Fruit fly (Drosophila melanogaster) whole organism, embryonic: ENCODE results near the gene mei-P26.
A peak's percentile ranks its signal among the peaks of the same experiment; 100 is the strongest.

ENCODE experiments used
- CG10543 ChIP-seq: fragments of 200-800 bp; sonication (Bioruptor generic); optimal IDR thresholded peaks from 3 replicates; lab custom pipeline; 2017; ENCODE audit warnings: missing biosample characterization, mild to moderate bottlenecking, missing genetic modification characterization, moderate library complexity
- CG10654 ChIP-seq: fragments of 200-800 bp; sonication (Bioruptor generic); optimal IDR thresholded peaks from 2 replicates; lab custom pipeline; 2016; ENCODE audit warnings: missing biosample characterization, missing genetic modification characterization
- CG13894 ChIP-seq: fragments of 200-800 bp; sonication (Bioruptor generic); optimal IDR thresholded peaks from 3 replicates; lab custom pipeline; 2018; ENCODE audit warnings: missing biosample characterization, mild to moderate bottlenecking, missing genetic modification characterization, moderate library complexity
- CG1602 ChIP-seq: fragments of 200-800 bp; sonication (Bioruptor generic); optimal IDR thresholded peaks from 3 replicates; lab custom pipeline; 2016; ENCODE audit warnings: missing biosample characterization, missing genetic modification characterization
- CG1603 ChIP-seq: fragments of 200-800 bp; sonication (Bioruptor generic); optimal IDR thresholded peaks from 2 replicates; lab custom pipeline; 2019; ENCODE audit warnings: missing biosample characterization, mild to moderate bottlenecking, missing genetic modification characterization, moderate library complexity
- CG17829 ChIP-seq: fragments of 200-800 bp; optimal IDR thresholded peaks from 2 replicates; lab custom pipeline; 2019; ENCODE audit warnings: missing biosample characterization, mild to moderate bottlenecking, missing genetic modification characterization, moderate library complexity
- CG2116 ChIP-seq: fragments of 200-800 bp; sonication (Bioruptor generic); optimal IDR thresholded peaks from 3 replicates; lab custom pipeline; 2018; ENCODE audit warnings: missing biosample characterization, mild to moderate bottlenecking, missing genetic modification characterization
- CG31365 ChIP-seq: fragments of 200-800 bp; sonication (Bioruptor generic); optimal IDR thresholded peaks from 2 replicates; lab custom pipeline; 2018; ENCODE audit warnings: missing biosample characterization, mild to moderate bottlenecking, missing genetic modification characterization
- CG33213 ChIP-seq: fragments of 200-800 bp; sonication (Bioruptor generic); optimal IDR thresholded peaks from 3 replicates; lab custom pipeline; 2016; ENCODE audit warnings: missing biosample characterization, missing genetic modification characterization
- CG4360 ChIP-seq: fragments of 200-800 bp; sonication (Bioruptor generic); IDR thresholded peaks from 2 replicates; pipeline ENCODE4 v1.3.6; 2022; ENCODE audit warnings: missing biosample characterization, missing genetic modification characterization
- CG5180 ChIP-seq: fragments of 200-800 bp; sonication (Bioruptor generic); optimal IDR thresholded peaks from 3 replicates; lab custom pipeline; 2017; ENCODE audit warnings: missing biosample characterization, missing genetic modification characterization, mild to moderate bottlenecking, moderate library complexity, missing genetic modification reagents
- CG5245 ChIP-seq: fragments of 200-800 bp; sonication (Bioruptor generic); optimal IDR thresholded peaks from 3 replicates; lab custom pipeline; 2016; ENCODE audit warnings: missing biosample characterization, missing genetic modification characterization
- CG6683 ChIP-seq: fragments of 200-800 bp; sonication (Bioruptor generic); optimal IDR thresholded peaks from 2 replicates; lab custom pipeline; 2017; ENCODE audit warnings: missing biosample characterization, mild to moderate bottlenecking, missing genetic modification characterization, missing genetic modification reagents
- CG6791 ChIP-seq: fragments of 200-800 bp; sonication (Bioruptor generic); IDR thresholded peaks from 3 replicates; pipeline ENCODE4 v1.3.6; 2022; ENCODE audit warnings: missing biosample characterization, missing genetic modification characterization; ENCODE audit not compliant: partially characterized antibody
- CG8281 ChIP-seq: fragments of 200-800 bp; sonication (Bioruptor generic); optimal IDR thresholded peaks from 2 replicates; lab custom pipeline; 2018; ENCODE audit warnings: missing biosample characterization, mild to moderate bottlenecking, missing genetic modification characterization, moderate library complexity
- CG9437 ChIP-seq: fragments of 200-800 bp; sonication (Bioruptor generic); optimal IDR thresholded peaks from 2 replicates; lab custom pipeline; 2018; ENCODE audit warnings: missing biosample characterization, mild to moderate bottlenecking, missing genetic modification characterization
- Deaf1 ChIP-seq: fragments of 200-800 bp; optimal IDR thresholded peaks from 3 replicates; lab custom pipeline; 2019; ENCODE audit warnings: missing biosample characterization, mild to moderate bottlenecking, missing genetic modification characterization, moderate library complexity
- Hr3 ChIP-seq: fragments of 200-800 bp; sonication (Bioruptor generic); optimal IDR thresholded peaks from 3 replicates; lab custom pipeline; 2016; ENCODE audit warnings: missing biosample characterization, missing genetic modification characterization
- Hr51 ChIP-seq, 2 experiments: fragments of 200-800 bp; sonication (Bioruptor generic); optimal IDR thresholded peaks; 2 replicates in 1 of 2; 3 replicates in 1 of 2; lab custom pipeline; 2016 to 2018; ENCODE audit warnings: missing biosample characterization in 2 of 2, missing genetic modification characterization in 2 of 2, mild to moderate bottlenecking in 1 of 2, moderate library complexity in 1 of 2
- Mad ChIP-seq: fragments of 200-800 bp; sonication (Bioruptor generic); optimal IDR thresholded peaks from 2 replicates; lab custom pipeline; 2016; ENCODE audit warnings: missing biosample characterization, missing genetic modification characterization
- NC2β ChIP-seq: fragments of 200-800 bp; sonication (Bioruptor generic); optimal IDR thresholded peaks from 2 replicates; lab custom pipeline; 2016; ENCODE audit warnings: missing biosample characterization, missing genetic modification characterization
- Rfx ChIP-seq: fragments of 200-800 bp; sonication (Bioruptor generic); IDR thresholded peaks from 2 replicates; pipeline ENCODE4 v1.3.6; 2022; ENCODE audit warnings: missing biosample characterization, missing genetic modification characterization
- Rx ChIP-seq: fragments of 200-800 bp; sonication (Bioruptor generic); IDR thresholded peaks from 2 replicates; pipeline ENCODE4 v1.3.6; 2022; ENCODE audit warnings: missing biosample characterization, missing genetic modification characterization
- cad ChIP-seq: fragments of >200 bp; optimal IDR thresholded peaks from 2 replicates; lab custom pipeline; 2017; ENCODE audit warnings: missing biosample characterization, missing genetic modification characterization
- cas ChIP-seq: fragments of 200-800 bp; sonication (Bioruptor generic); IDR thresholded peaks from 2 replicates; pipeline ENCODE4 v1.3.6; 2022; ENCODE audit warnings: missing biosample characterization, missing genetic modification characterization
- crol ChIP-seq: fragments of 200-800 bp; sonication (Bioruptor generic); IDR thresholded peaks from 2 replicates; pipeline ENCODE4 v1.3.6; 2022; ENCODE audit warnings: missing biosample characterization, missing genetic modification characterization
- eve ChIP-seq, 2 experiments: fragments of >200 bp; optimal IDR thresholded peaks; 2 replicates each; lab custom pipeline; 2017; ENCODE audit warnings: missing biosample characterization in 2 of 2, missing genetic modification characterization in 2 of 2
- exex ChIP-seq: fragments of 200-800 bp; sonication (Bioruptor generic); optimal IDR thresholded peaks from 4 replicates; lab custom pipeline; 2018; ENCODE audit warnings: missing biosample characterization, mild to moderate bottlenecking, missing genetic modification characterization, moderate library complexity
- grn ChIP-seq: fragments of 200-800 bp; sonication (Bioruptor generic); optimal IDR thresholded peaks from 3 replicates; lab custom pipeline; 2017; ENCODE audit warnings: missing biosample characterization, missing genetic modification characterization
- insv ChIP-seq, 2 experiments: fragments of 200-800 bp; sonication (Bioruptor generic); optimal IDR thresholded peaks; 3 replicates each; lab custom pipeline; 2016 to 2018; ENCODE audit warnings: missing biosample characterization in 2 of 2, missing genetic modification characterization in 2 of 2
- jigr1 ChIP-seq: fragments of 200-800 bp; sonication (Bioruptor generic); IDR thresholded peaks from 3 replicates; pipeline ENCODE4 v1.3.6; 2022; ENCODE audit warnings: missing biosample characterization, missing genetic modification characterization
- kni ChIP-seq: fragments of 200-800 bp; sonication (Bioruptor generic); optimal IDR thresholded peaks from 3 replicates; lab custom pipeline; 2017; ENCODE audit warnings: mild to moderate bottlenecking, missing biosample characterization, missing genetic modification reagents, missing genetic modification characterization
- lbe ChIP-seq: fragments of 200-800 bp; sonication (Bioruptor generic); optimal IDR thresholded peaks from 2 replicates; lab custom pipeline; 2016; ENCODE audit warnings: missing biosample characterization, mild to moderate bottlenecking, missing genetic modification characterization
- oc ChIP-seq: fragments of 200-800 bp; sonication (Bioruptor generic); optimal IDR thresholded peaks from 2 replicates; lab custom pipeline; 2018; ENCODE audit warnings: missing biosample characterization, mild to moderate bottlenecking, missing genetic modification characterization, moderate library complexity
- odd ChIP-seq: fragments of 200-800 bp; sonication (Bioruptor generic); optimal IDR thresholded peaks from 2 replicates; lab custom pipeline; 2017; ENCODE audit warnings: missing biosample characterization, mild to moderate bottlenecking, missing genetic modification characterization
- pnt ChIP-seq: fragments of 200-800 bp; sonication (Bioruptor generic); optimal IDR thresholded peaks from 3 replicates; lab custom pipeline; 2016; ENCODE audit warnings: missing biosample characterization, missing genetic modification characterization
- pros ChIP-seq: fragments of 200-800 bp; sonication (Bioruptor generic); optimal IDR thresholded peaks from 3 replicates; lab custom pipeline; 2019; ENCODE audit warnings: missing biosample characterization, mild to moderate bottlenecking, missing genetic modification characterization, moderate library complexity
- row ChIP-seq: fragments of 200-800 bp; sonication (Bioruptor generic); IDR thresholded peaks from 3 replicates; pipeline ENCODE4 v1.3.6; 2022; ENCODE audit warnings: missing biosample characterization, missing genetic modification characterization
- sens ChIP-seq: fragments of 200-800 bp; sonication (Bioruptor generic); peaks from one replicate; lab custom pipeline; 2016; ENCODE audit warnings: missing biosample characterization, missing genetic modification characterization
- sqz ChIP-seq: fragments of 200-800 bp; sonication (Bioruptor generic); optimal IDR thresholded peaks from 3 replicates; lab custom pipeline; 2018; ENCODE audit warnings: missing biosample characterization, mild to moderate bottlenecking, missing genetic modification characterization
- tll ChIP-seq, 2 experiments: fragments of 200-800 bp in 1 of 2; fragments of >200 bp in 1 of 2; sonication (Bioruptor generic) in 1 of 2; optimal IDR thresholded peaks; 2 replicates each; lab custom pipeline; 2017 to 2019; ENCODE audit warnings: missing biosample characterization in 2 of 2, missing genetic modification characterization in 2 of 2, mild to moderate bottlenecking in 1 of 2, moderate library complexity in 1 of 2
- trem ChIP-seq: fragments of 200-800 bp; optimal IDR thresholded peaks from 3 replicates; lab custom pipeline; 2019; ENCODE audit warnings: missing biosample characterization, mild to moderate bottlenecking, missing genetic modification characterization, moderate library complexity
- trh ChIP-seq: fragments of 200-800 bp; sonication (Bioruptor generic); optimal IDR thresholded peaks from 2 replicates; lab custom pipeline; 2016; ENCODE audit warnings: missing biosample characterization, missing genetic modification characterization
- tup ChIP-seq: fragments of 200-800 bp; sonication (Bioruptor generic); optimal IDR thresholded peaks from 2 replicates; lab custom pipeline; 2016; ENCODE audit warnings: missing biosample characterization, mild to moderate bottlenecking, missing genetic modification characterization, moderate library complexity
- tx ChIP-seq: fragments of 200-800 bp; sonication (Bioruptor generic); optimal IDR thresholded peaks from 2 replicates; lab custom pipeline; 2016; ENCODE audit warnings: missing biosample characterization, missing genetic modification characterization
- unpg ChIP-seq: fragments of 200-800 bp; sonication (Bioruptor generic); optimal IDR thresholded peaks from 3 replicates; lab custom pipeline; 2018; ENCODE audit warnings: missing biosample characterization, mild to moderate bottlenecking, missing genetic modification characterization, moderate library complexity
- wor ChIP-seq: fragments of 200-800 bp; sonication (Bioruptor generic); IDR thresholded peaks from 2 replicates; pipeline ENCODE4 v1.3.6; 2022; ENCODE audit warnings: missing biosample characterization, missing genetic modification characterization
- zen ChIP-seq: fragments of 200-800 bp; sonication (Bioruptor generic); optimal IDR thresholded peaks from 3 replicates; lab custom pipeline; 2018; ENCODE audit warnings: missing biosample characterization, mild to moderate bottlenecking, missing genetic modification characterization, moderate library complexity
- zf30C ChIP-seq: fragments of 200-800 bp; sonication (Bioruptor generic); optimal IDR thresholded peaks from 3 replicates; lab custom pipeline; 2018; ENCODE audit warnings: missing biosample characterization, mild to moderate bottlenecking, missing genetic modification characterization

mei-P26 gene

DNA sequence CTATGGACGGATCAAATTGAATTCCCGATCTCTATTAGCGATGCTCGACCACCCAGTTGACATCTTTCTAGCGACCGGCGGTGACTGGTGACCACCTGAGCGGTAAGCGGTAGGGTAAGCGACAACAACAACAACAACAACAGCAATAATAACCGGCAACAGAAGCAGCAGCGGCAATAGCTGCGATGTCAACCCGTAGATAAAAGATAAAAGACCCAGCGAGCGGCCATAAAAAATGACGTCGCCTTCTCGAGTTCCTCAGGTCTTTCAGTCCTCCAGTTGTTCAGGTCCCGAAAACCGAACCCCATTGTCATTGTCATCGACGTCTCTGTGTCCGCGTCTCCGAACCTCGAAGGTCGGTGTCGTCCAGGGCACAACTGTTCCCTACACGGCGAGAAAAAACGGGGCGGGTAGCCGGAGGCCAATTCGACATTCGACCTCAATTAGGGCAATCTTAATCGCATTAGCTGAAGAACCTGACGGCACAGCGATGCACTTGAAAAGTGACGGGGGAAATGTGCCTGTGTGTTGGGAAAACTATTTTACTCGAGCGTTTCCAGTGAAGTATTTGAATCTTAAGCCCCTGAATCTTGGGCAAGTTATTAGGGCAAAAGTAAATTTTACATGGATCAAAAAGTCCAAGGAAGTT lies 30.3 kb upstream of the mei-P26 start:
- TF ChIP-seq CG5180 (peak; percentile 30), CG17829 (tag; lab: Kevin White, UChicago) (peak; percentile 0), Deaf1 (peak; percentile 2), sens (GFP tag; lab: Kevin White, UChicago) (peak; percentile 43), trem (tag; lab: Kevin White, UChicago) (no peak), Rx (GFP tag; lab: Robert Waterston, UW) (no peak), CG9437 (GFP tag; lab: Kevin White, UChicago) (no peak), insv (GFP tag; optimal IDR thresholded peaks at IDR 0.05; lab: Kevin White, UChicago) (peak in 1 of 2 experiments; percentile 14), CG8281 (tag; lab: Kevin White, UChicago) (no peak), CG6791 (GFP tag; lab: Robert Waterston, UW) (peak; percentile 13; the same call in 1 of the 3 replicates), cad (GFP tag; lab: Kevin White, UChicago) (peak; percentile 84), pros (GFP tag; lab: Kevin White, UChicago) (peak; percentile 29), CG1603 (peak; percentile 14), zf30C (GFP tag; lab: Kevin White, UChicago) (peak; percentile 94), CG13894 (peak; percentile 20), row (0 out of 3 replicates have a peak, but pooled peaks have one; percentile 10), tup (GFP tag; lab: Kevin White, UChicago) (no peak), kni (peak; percentile 82), tll (GFP tag; optimal IDR thresholded peaks at IDR 0.05; lab: Kevin White, UChicago) (peak in 1 of 2 experiments; percentile 86), grn (GFP tag; lab: Kevin White, UChicago) (peak; percentile 90), jigr1 (GFP tag; lab: Robert Waterston, UW) (no peak), Hr3 (GFP tag; lab: Kevin White, UChicago) (no peak), pnt (no peak), odd (peak; percentile 77), zen (tag; lab: Kevin White, UChicago) (peak; percentile 85), oc (peak; percentile 52), CG4360 (peak; percentile 95), CG10543 (GFP tag; lab: Kevin White, UChicago) (peak; percentile 5), lbe (GFP tag; lab: Kevin White, UChicago) (no peak), CG10654 (GFP tag; lab: Kevin White, UChicago) (no peak), Mad (no peak), Rfx (GFP tag; lab: Robert Waterston, UW) (no peak), trh (no peak), exex (tag; lab: Kevin White, UChicago) (no peak), sqz (GFP tag; lab: Kevin White, UChicago) (peak; percentile 40)

DNA sequence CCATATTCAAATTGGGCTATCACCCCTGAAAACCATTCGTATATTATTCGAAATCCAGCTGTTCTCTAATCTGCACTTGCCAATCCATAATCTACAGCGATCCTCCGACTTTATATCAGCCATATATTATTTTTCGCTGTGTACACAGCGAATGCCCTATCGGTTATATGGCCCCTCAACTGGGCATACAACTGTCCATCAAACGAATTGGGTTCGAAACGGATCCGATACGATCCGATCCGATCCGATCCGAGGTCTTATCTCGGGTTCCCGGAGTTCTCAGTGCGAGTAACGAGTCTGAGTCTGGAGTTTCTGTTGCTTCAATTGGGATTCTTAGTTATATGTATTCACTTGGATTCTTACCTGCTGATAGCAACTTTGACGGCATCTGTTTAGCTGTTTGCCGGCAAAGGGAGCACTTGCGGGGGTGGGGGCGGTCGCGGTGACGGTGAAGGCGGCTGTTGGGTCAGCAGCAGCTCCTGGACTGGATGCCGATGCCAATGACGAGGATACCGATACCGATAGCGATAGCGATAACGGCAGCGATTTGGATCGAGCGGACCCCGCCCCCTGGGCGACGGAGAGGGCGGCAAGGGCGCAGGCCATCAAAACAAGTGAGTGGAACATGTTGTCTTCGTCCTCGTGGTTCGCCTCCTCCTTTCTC lies 29.3 kb upstream of the mei-P26 start:
- TF ChIP-seq zf30C (GFP tag; lab: Kevin White, UChicago) (peak; percentile 53), grn (GFP tag; lab: Kevin White, UChicago) (peak; percentile 92), Deaf1 (peak; percentile 61), kni (peak; percentile 57), cas (GFP tag; lab: Robert Waterston, UW) (no peak), CG1602 (GFP tag; lab: Kevin White, UChicago) (no peak), CG33213 (GFP tag; lab: Kevin White, UChicago) (no peak), unpg (no peak), wor (GFP tag; lab: Robert Waterston, UW) (no peak), NC2β (GFP tag; lab: Kevin White, UChicago) (no peak), CG31365 (tag; lab: Kevin White, UChicago) (no peak), CG5180 (peak; percentile 37), CG5245 (GFP tag; lab: Kevin White, UChicago) (no peak), CG1603 (peak; percentile 8), crol (peak; percentile 17; the same call in 1 of the 2 replicates), eve (GFP tag; optimal IDR thresholded peaks at IDR 0.05; lab: Kevin White, UChicago) (no peak), CG6683 (GFP tag; lab: Kevin White, UChicago) (no peak), tx (GFP tag; lab: Kevin White, UChicago) (no peak), Hr51 (GFP tag; optimal IDR thresholded peaks at IDR 0.05; lab: Kevin White, UChicago) (no peak), CG2116 (GFP tag; lab: Kevin White, UChicago) (no peak)
